Fruit fly (Drosophila melanogaster) whole organism, embryonic: ENCODE measurements around the gene Non3.

Source experiments
- Atf3 ChIP-seq: fragments of 200-800 bp; sonication (Bioruptor generic); optimal IDR thresholded peaks from 3 replicates; lab custom pipeline; 2016; ENCODE audit warnings: missing biosample characterization, missing genetic modification characterization
- B-H2 ChIP-seq: fragments of 200-800 bp; sonication (Bioruptor generic); optimal IDR thresholded peaks from 2 replicates; lab custom pipeline; 2018; ENCODE audit warnings: missing biosample characterization, mild to moderate bottlenecking, missing genetic modification characterization
- Bteb2 ChIP-seq: fragments of 200-800 bp; sonication (Bioruptor generic); optimal IDR thresholded peaks from 2 replicates; lab custom pipeline; 2016; ENCODE audit warnings: missing biosample characterization, missing genetic modification characterization
- CG10321 ChIP-seq: fragments of 200-800 bp; sonication (Bioruptor generic); IDR thresholded peaks from 2 replicates; pipeline ENCODE4 v1.3.6; 2022; ENCODE audit warnings: missing biosample characterization, missing genetic modification characterization
- CG10462 ChIP-seq: fragments of 200-800 bp; sonication (Bioruptor generic); optimal IDR thresholded peaks from 2 replicates; lab custom pipeline; 2016; ENCODE audit warnings: missing biosample characterization, missing genetic modification characterization
- CG10543 ChIP-seq: fragments of 200-800 bp; sonication (Bioruptor generic); optimal IDR thresholded peaks from 3 replicates; lab custom pipeline; 2017; ENCODE audit warnings: missing biosample characterization, mild to moderate bottlenecking, missing genetic modification characterization, moderate library complexity
- CG10565 ChIP-seq: fragments of 200-800 bp; sonication (Bioruptor generic); optimal IDR thresholded peaks from 3 replicates; lab custom pipeline; 2016; ENCODE audit warnings: missing biosample characterization, mild to moderate bottlenecking, missing genetic modification characterization
- CG12104 ChIP-seq: fragments of 200-800 bp; sonication (Bioruptor generic); optimal IDR thresholded peaks from 3 replicates; lab custom pipeline; 2016; ENCODE audit warnings: missing biosample characterization, missing genetic modification characterization
- CG12769 ChIP-seq: fragments of 200-800 bp; sonication (Bioruptor generic); optimal IDR thresholded peaks from 2 replicates; lab custom pipeline; 2019; ENCODE audit warnings: missing biosample characterization, mild to moderate bottlenecking, missing genetic modification characterization, moderate library complexity
- CG14965 ChIP-seq: fragments of 200-800 bp; sonication (Bioruptor generic); optimal IDR thresholded peaks from 2 replicates; lab custom pipeline; 2016; ENCODE audit warnings: missing biosample characterization, missing genetic modification characterization, borderline replicate concordance
- CG15073 ChIP-seq: fragments of 200-800 bp; sonication (Bioruptor generic); optimal IDR thresholded peaks from 2 replicates; lab custom pipeline; 2016; ENCODE audit warnings: missing biosample characterization, missing genetic modification characterization
- CG2120 ChIP-seq: fragments of 200-800 bp; sonication (Bioruptor generic); optimal IDR thresholded peaks from 3 replicates; lab custom pipeline; 2016; ENCODE audit warnings: missing biosample characterization, missing genetic modification characterization
- CG2678 ChIP-seq: fragments of 200-800 bp; sonication (Bioruptor generic); optimal IDR thresholded peaks from 3 replicates; lab custom pipeline; 2019; ENCODE audit warnings: missing biosample characterization, mild to moderate bottlenecking, missing genetic modification characterization, moderate library complexity
- CG30020 ChIP-seq: fragments of 200-800 bp; optimal IDR thresholded peaks from 2 replicates; lab custom pipeline; 2019; ENCODE audit warnings: missing biosample characterization, mild to moderate bottlenecking, missing genetic modification characterization, moderate library complexity
- CG3281 ChIP-seq: fragments of 200-800 bp; sonication (Bioruptor generic); optimal IDR thresholded peaks from 3 replicates; lab custom pipeline; 2017; ENCODE audit warnings: missing biosample characterization, mild to moderate bottlenecking, missing genetic modification characterization
- CG3847 ChIP-seq: fragments of 200-800 bp; sonication (Bioruptor generic); IDR thresholded peaks from 2 replicates; pipeline ENCODE4 v1.3.6; 2022; ENCODE audit warnings: missing biosample characterization, missing genetic modification characterization
- CG8290 ChIP-seq, 3 experiments: fragments of 200-800 bp; sonication (Bioruptor generic); optimal IDR thresholded peaks; 2 replicates each; lab custom pipeline; 2016 to 2019; ENCODE audit warnings: missing biosample characterization in 3 of 3, missing genetic modification characterization in 3 of 3, mild to moderate bottlenecking in 2 of 3, moderate library complexity in 1 of 3
- CG9215 ChIP-seq: fragments of 200-800 bp; sonication (Bioruptor generic); IDR thresholded peaks from 2 replicates; pipeline ENCODE4 v1.3.6; 2022; ENCODE audit warnings: missing biosample characterization, missing genetic modification characterization
- CG9437 ChIP-seq: fragments of 200-800 bp; sonication (Bioruptor generic); optimal IDR thresholded peaks from 2 replicates; lab custom pipeline; 2018; ENCODE audit warnings: missing biosample characterization, mild to moderate bottlenecking, missing genetic modification characterization
- CG9609 ChIP-seq: fragments of 200-800 bp; sonication (Bioruptor generic); optimal IDR thresholded peaks from 3 replicates; lab custom pipeline; 2016; ENCODE audit warnings: missing biosample characterization, missing genetic modification characterization
- CG9727 ChIP-seq: fragments of 200-800 bp; sonication (Bioruptor generic); optimal IDR thresholded peaks from 3 replicates; lab custom pipeline; 2017; ENCODE audit warnings: missing biosample characterization, mild to moderate bottlenecking, missing genetic modification characterization
- CG9932 ChIP-seq: fragments of 200-800 bp; sonication (Bioruptor generic); IDR thresholded peaks from 2 replicates; pipeline ENCODE4 v1.3.6; 2022; ENCODE audit warnings: missing biosample characterization, missing genetic modification characterization
- Chrac-16 ChIP-seq: fragments of 200-800 bp; sonication (Bioruptor generic); optimal IDR thresholded peaks from 3 replicates; lab custom pipeline; 2016; ENCODE audit warnings: missing biosample characterization, missing genetic modification characterization
- CrebB ChIP-seq: fragments of 200-800 bp; sonication (Bioruptor generic); optimal IDR thresholded peaks from 3 replicates; lab custom pipeline; 2018; ENCODE audit warnings: missing biosample characterization, mild to moderate bottlenecking, missing genetic modification characterization
- D19B ChIP-seq: fragments of 200-800 bp; sonication (Bioruptor generic); optimal IDR thresholded peaks from 2 replicates; lab custom pipeline; 2017; ENCODE audit warnings: missing biosample characterization, mild to moderate bottlenecking, missing genetic modification characterization
- Dip2 ChIP-seq: fragments of 200-800 bp; sonication (Bioruptor generic); IDR thresholded peaks from 2 replicates; pipeline ENCODE4 v1.3.6; 2022; ENCODE audit warnings: missing biosample characterization, missing genetic modification characterization
- Dp ChIP-seq: fragments of 200-800 bp; sonication (Bioruptor generic); optimal IDR thresholded peaks from 2 replicates; lab custom pipeline; 2018; ENCODE audit warnings: missing biosample characterization, mild to moderate bottlenecking, missing genetic modification characterization, moderate library complexity
- Ets65A ChIP-seq: fragments of 200-800 bp; sonication (Bioruptor generic); peaks from one replicate; lab custom pipeline; 2016; ENCODE audit warnings: missing biosample characterization, missing genetic modification characterization
- Fer3 ChIP-seq: fragments of 200-800 bp; sonication (Bioruptor generic); optimal IDR thresholded peaks from 2 replicates; lab custom pipeline; 2018; ENCODE audit warnings: missing biosample characterization, mild to moderate bottlenecking, missing genetic modification characterization, moderate library complexity
- Gug ChIP-seq: fragments of 200-800 bp; sonication (Bioruptor generic); IDR thresholded peaks from 4 replicates; pipeline ENCODE4 v1.3.6; 2022; ENCODE audit warnings: missing biosample characterization, missing genetic modification characterization
- HHEX ChIP-seq: fragments of 200-800 bp; sonication (Bioruptor generic); optimal IDR thresholded peaks from 3 replicates; lab custom pipeline; 2017; ENCODE audit warnings: missing biosample characterization, mild to moderate bottlenecking, missing genetic modification characterization, missing genetic modification reagents
- HmgZ ChIP-seq: fragments of 200-800 bp; sonication (Bioruptor generic); optimal IDR thresholded peaks from 2 replicates; lab custom pipeline; 2018; ENCODE audit warnings: missing biosample characterization, mild to moderate bottlenecking, missing genetic modification characterization
- Max ChIP-seq: fragments of 200-800 bp; sonication (Bioruptor generic); optimal IDR thresholded peaks from 2 replicates; lab custom pipeline; 2016; ENCODE audit warnings: missing biosample characterization, mild to moderate bottlenecking, missing genetic modification characterization
- Med ChIP-seq: fragments of 200-800 bp; sonication (Bioruptor generic); peaks from one replicate; lab custom pipeline; 2016; ENCODE audit warnings: missing biosample characterization, missing genetic modification characterization, mild to moderate bottlenecking, inconsistent platforms, moderate library complexity
- NfI ChIP-seq: fragments of 200-800 bp; sonication (Bioruptor generic); optimal IDR thresholded peaks from 3 replicates; lab custom pipeline; 2018; ENCODE audit warnings: missing biosample characterization, mild to moderate bottlenecking, missing genetic modification characterization, moderate library complexity
- Sry-β ChIP-seq: fragments of 200-800 bp; sonication (Bioruptor generic); optimal IDR thresholded peaks from 2 replicates; lab custom pipeline; 2018; ENCODE audit warnings: missing biosample characterization, mild to moderate bottlenecking, missing genetic modification characterization, moderate library complexity
- Trl ChIP-seq, 3 experiments: fragments of >200 bp in 2 of 3; fragments of 200-800 bp in 1 of 3; sonication (Bioruptor generic) in 1 of 3; optimal IDR thresholded peaks; 2 replicates in 1 of 3; 3 replicates in 2 of 3; lab custom pipeline; 2016 to 2017; ENCODE audit warnings: missing biosample characterization in 1 of 3, missing genetic modification characterization in 1 of 3
- abd-A ChIP-seq: fragments of 200-800 bp; sonication (Bioruptor generic); optimal IDR thresholded peaks from 3 replicates; lab custom pipeline; 2019; ENCODE audit warnings: missing biosample characterization, mild to moderate bottlenecking, missing genetic modification characterization, moderate library complexity
- az2 ChIP-seq: fragments of 200-800 bp; sonication (Bioruptor generic); optimal IDR thresholded peaks from 3 replicates; lab custom pipeline; 2016; ENCODE audit warnings: missing biosample characterization, missing genetic modification characterization
- gem ChIP-seq: fragments of 200-800 bp; sonication (Bioruptor generic); optimal IDR thresholded peaks from 2 replicates; lab custom pipeline; 2019; ENCODE audit warnings: missing biosample characterization, mild to moderate bottlenecking, missing genetic modification characterization, moderate library complexity
- h ChIP-seq: fragments of >200 bp; optimal IDR thresholded peaks from 2 replicates; lab custom pipeline; 2017
- hth ChIP-seq: fragments of >200 bp; optimal IDR thresholded peaks from 2 replicates; lab custom pipeline; 2017; ENCODE audit warnings: inconsistent platforms
- kah ChIP-seq: fragments of 200-800 bp; sonication (Bioruptor generic); optimal IDR thresholded peaks from 2 replicates; lab custom pipeline; 2018; ENCODE audit warnings: missing biosample characterization, mild to moderate bottlenecking, missing genetic modification characterization
- pho ChIP-seq: fragments of 200-800 bp; sonication (Bioruptor generic); optimal IDR thresholded peaks from 2 replicates; lab custom pipeline; 2016; ENCODE audit warnings: missing biosample characterization, missing genetic modification characterization
- pros ChIP-seq: fragments of 200-800 bp; sonication (Bioruptor generic); optimal IDR thresholded peaks from 3 replicates; lab custom pipeline; 2019; ENCODE audit warnings: missing biosample characterization, mild to moderate bottlenecking, missing genetic modification characterization, moderate library complexity
- sd ChIP-seq: fragments of 200-800 bp; sonication (Bioruptor generic); optimal IDR thresholded peaks from 3 replicates; lab custom pipeline; 2018; ENCODE audit warnings: missing biosample characterization, mild to moderate bottlenecking, missing genetic modification characterization, moderate library complexity
- slou ChIP-seq: fragments of 200-800 bp; sonication (Bioruptor generic); optimal IDR thresholded peaks from 3 replicates; lab custom pipeline; 2016; ENCODE audit warnings: missing biosample characterization, missing genetic modification characterization
- stwl ChIP-seq: fragments of 200-800 bp; sonication (Bioruptor generic); optimal IDR thresholded peaks from 3 replicates; lab custom pipeline; 2018; ENCODE audit warnings: missing biosample characterization, mild to moderate bottlenecking, missing genetic modification characterization, moderate library complexity
- zen2 ChIP-seq: fragments of 200-800 bp; sonication (Bioruptor generic); IDR thresholded peaks from 3 replicates; pipeline ENCODE4 v1.3.6; 2022; ENCODE audit warnings: missing biosample characterization, missing genetic modification characterization; ENCODE audit not compliant: partially characterized antibody

The Non3 gene

DNA sequence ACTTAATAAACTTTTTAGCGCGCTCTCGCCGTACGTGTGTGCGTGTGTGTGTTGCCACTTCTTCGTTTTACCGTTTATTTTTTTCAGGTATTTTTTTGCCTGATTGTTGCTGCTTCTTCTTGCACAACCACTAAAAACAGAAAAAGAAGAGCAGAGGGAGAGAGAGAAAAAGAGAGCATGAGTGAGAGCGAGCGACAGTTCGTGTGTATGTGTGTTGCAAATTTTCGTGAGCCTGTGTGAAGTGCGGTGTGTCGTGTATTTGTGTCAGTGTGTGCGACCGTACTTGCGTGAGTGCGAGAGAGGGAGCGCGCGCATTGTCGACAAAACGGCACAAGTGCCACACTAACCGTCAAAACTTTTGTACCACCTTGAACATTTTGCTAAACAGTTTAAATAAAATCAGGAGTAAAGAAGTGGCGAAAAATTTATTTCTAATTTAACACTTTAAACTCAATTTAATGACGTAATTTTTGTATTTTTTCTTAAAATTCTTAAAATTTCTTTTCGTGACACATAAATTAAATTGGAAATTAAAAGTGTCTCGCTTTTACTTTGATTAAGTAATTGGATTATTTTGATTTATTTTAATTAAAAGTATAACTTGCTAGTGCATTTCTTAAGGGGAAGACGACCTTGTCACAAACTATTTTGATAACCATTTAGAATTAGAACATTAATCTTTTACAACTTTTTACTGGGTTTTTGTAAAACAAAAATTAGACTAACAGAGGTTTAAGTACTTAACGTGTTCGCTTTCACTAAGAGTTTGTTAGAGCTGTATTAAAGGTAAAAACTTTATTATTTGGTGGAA, 26.3 kb upstream of the Non3 start (continued):
- TF ChIP-seq CG15073 (GFP tag; lab: Kevin White, UChicago) (no peak), zen2 (GFP tag; lab: Robert Waterston, UW) (no peak), CG10462 (GFP tag; lab: Kevin White, UChicago) (peak; percentile 4), slou (no peak), B-H2 (peak; percentile 7), CG9215 (no peak), CG9609 (GFP tag; lab: Kevin White, UChicago) (peak; percentile 14), pho (peak; percentile 32), az2 (peak; percentile 57), CG10565 (GFP tag; lab: Kevin White, UChicago) (no peak), CG2120 (GFP tag; lab: Kevin White, UChicago) (peak; percentile 61), kah (peak; percentile 25), h (no peak), CG3847 (no peak), CG2678 (peak; percentile 80), Fer3 (tag; lab: Kevin White, UChicago) (peak; percentile 35), CG3281 (GFP tag; lab: Kevin White, UChicago) (peak; percentile 57), HHEX (peak; percentile 50), Dp (GFP tag; lab: Kevin White, UChicago) (peak; percentile 16), pros (GFP tag; lab: Kevin White, UChicago) (peak; percentile 76), Max (GFP tag; lab: Kevin White, UChicago) (peak; percentile 8), hth (no peak), CG14965 (no peak), CG12104 (GFP tag; lab: Kevin White, UChicago) (peak; percentile 59), Chrac-16 (GFP tag; lab: Kevin White, UChicago) (peak; percentile 30), abd-A (tag; lab: Kevin White, UChicago) (peak; percentile 71), NfI (GFP tag; lab: Kevin White, UChicago) (peak; percentile 53), CrebB (tag; lab: Kevin White, UChicago) (peak; percentile 59), CG30020 (tag; lab: Kevin White, UChicago) (peak; percentile 9), Trl (optimal IDR thresholded peaks at IDR 0.05; lab: Kevin White, UChicago) (peak; percentile 97 to 99), Trl (GFP tag; optimal IDR thresholded peaks at IDR 0.05; lab: Kevin White, UChicago) (peak; percentile 42), D19B (peak; percentile 37), CG9932 (GFP tag; lab: Robert Waterston, UW) (no peak), Dip2 (no peak)

DNA sequence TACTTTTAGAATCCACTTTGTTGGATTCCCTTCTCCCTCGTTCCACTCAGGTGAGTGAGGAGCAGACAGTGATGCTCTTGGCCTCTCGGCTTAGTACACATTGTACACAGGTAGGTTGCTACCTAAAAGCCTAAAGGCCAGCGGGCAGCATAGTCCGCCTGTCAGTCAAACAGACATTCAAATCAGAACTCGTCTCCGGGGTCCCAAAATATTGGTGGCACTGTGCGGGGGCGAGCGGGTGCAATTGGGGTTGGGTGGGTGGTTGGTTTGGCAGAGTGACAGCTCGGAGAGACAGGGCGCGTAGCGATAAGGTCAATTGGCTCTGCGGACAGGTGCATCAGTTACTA, 25.7 kb upstream of the Non3 start:
- peak; percentile 55 for TF ChIP-seq Sry-β (GFP tag; lab: Kevin White, UChicago)
- no peak for TF ChIP-seq CG10543 (GFP tag; lab: Kevin White, UChicago)
- peak; percentile 48 for TF ChIP-seq Med (GFP tag; lab: Kevin White, UChicago)
- no peak for TF ChIP-seq Atf3 (GFP tag; lab: Kevin White, UChicago)
- peak; percentile 64 for TF ChIP-seq CG9437
- no peak for TF ChIP-seq sd (tag; lab: Kevin White, UChicago)
- peak; percentile 65 for TF ChIP-seq CG12769 (tag; lab: Kevin White, UChicago)
- peak; percentile 19 for TF ChIP-seq Ets65A
- no peak for TF ChIP-seq gem
- no peak for TF ChIP-seq CG8290 (GFP tag; optimal IDR thresholded peaks at IDR 0.05; lab: Kevin White, UChicago)
- TF ChIP-seq CG8290 (tag; optimal IDR thresholded peaks at IDR 0.05; lab: Kevin White, UChicago): peak in 1 of 2 experiments; percentile 44
- peak; percentile 44; the same call in 3 of the 4 replicates for TF ChIP-seq Gug (GFP tag; lab: Robert Waterston, UW)
- TF ChIP-seq Trl (optimal IDR thresholded peaks at IDR 0.05; lab: Kevin White, UChicago): peak in 1 of 2 experiments; percentile 18
- no peak for TF ChIP-seq Trl (GFP tag; optimal IDR thresholded peaks at IDR 0.05; lab: Kevin White, UChicago)
- no peak for TF ChIP-seq stwl (tag; lab: Kevin White, UChicago)
- TF ChIP-seq HmgZ (tag; lab: Kevin White, UChicago): peak; percentile 4
- TF ChIP-seq Bteb2 (GFP tag; lab: Kevin White, UChicago): no peak
- TF ChIP-seq CG10321 (GFP tag; lab: Robert Waterston, UW): no peak
- TF ChIP-seq CG9727 (GFP tag; lab: Kevin White, UChicago): no peak
- TF ChIP-seq, all 482 proteins: peak for 9
